Fruit fly (Drosophila melanogaster) whole organism, embryonic: ENCODE data around the gene CG14668.
A peak's percentile ranks its signal among the peaks of the same experiment; 100 is the strongest.

ENCODE experiments used
- ATbp ChIP-seq: fragments of 200-800 bp; sonication (Bioruptor generic); optimal IDR thresholded peaks from 2 replicates; lab custom pipeline; 2017; ENCODE audit warnings: missing biosample characterization, mild to moderate bottlenecking, missing genetic modification characterization, missing genetic modification reagents
- Aef1 ChIP-seq: fragments of 200-800 bp; sonication (Bioruptor generic); IDR thresholded peaks from 3 replicates; pipeline ENCODE4 v1.3.6; 2022; ENCODE audit warnings: missing biosample characterization, missing genetic modification characterization
- Awh ChIP-seq: fragments of 200-800 bp; sonication (Bioruptor generic); IDR thresholded peaks from 2 replicates; pipeline ENCODE4, ENCODE4 v1.3.6; 2022; ENCODE audit warnings: missing biosample characterization, missing genetic modification characterization
- CG11085 ChIP-seq: fragments of 200-800 bp; sonication (Bioruptor generic); IDR thresholded peaks from 2 replicates; pipeline ENCODE4 v1.3.6; 2022; ENCODE audit warnings: missing biosample characterization, missing genetic modification characterization
- CG11093 ChIP-seq: fragments of 200-800 bp; sonication (Bioruptor generic); IDR thresholded peaks from 3 replicates; pipeline ENCODE4 v1.3.6; 2022; ENCODE audit warnings: missing biosample characterization, missing genetic modification characterization
- CG11398 ChIP-seq: fragments of 200-800 bp; sonication (Bioruptor generic); optimal IDR thresholded peaks from 2 replicates; lab custom pipeline; 2016; ENCODE audit warnings: missing biosample characterization, missing genetic modification characterization
- CG12071 ChIP-seq: fragments of 200-800 bp; sonication (Bioruptor generic); optimal IDR thresholded peaks from 3 replicates; lab custom pipeline; 2018; ENCODE audit warnings: missing biosample characterization, mild to moderate bottlenecking, missing genetic modification characterization
- CG14441 ChIP-seq: fragments of 200-800 bp; sonication (Bioruptor generic); IDR thresholded peaks from 2 replicates; pipeline ENCODE4 v1.3.6; 2022; ENCODE audit warnings: missing biosample characterization, missing genetic modification characterization
- CG15073 ChIP-seq: fragments of 200-800 bp; sonication (Bioruptor generic); optimal IDR thresholded peaks from 2 replicates; lab custom pipeline; 2016; ENCODE audit warnings: missing biosample characterization, missing genetic modification characterization
- CG15269 ChIP-seq: fragments of 200-800 bp; sonication (Bioruptor generic); optimal IDR thresholded peaks from 2 replicates; lab custom pipeline; 2018; ENCODE audit warnings: missing biosample characterization, mild to moderate bottlenecking, missing genetic modification characterization, moderate library complexity
- CG1529 ChIP-seq: fragments of 200-800 bp; sonication (Bioruptor generic); optimal IDR thresholded peaks from 3 replicates; lab custom pipeline; 2018; ENCODE audit warnings: missing biosample characterization, missing genetic modification characterization
- CG1602 ChIP-seq: fragments of 200-800 bp; sonication (Bioruptor generic); optimal IDR thresholded peaks from 3 replicates; lab custom pipeline; 2016; ENCODE audit warnings: missing biosample characterization, missing genetic modification characterization
- CG16813 ChIP-seq: fragments of 200-800 bp; sonication (Bioruptor generic); IDR thresholded peaks from 3 replicates; pipeline ENCODE4 v1.3.6; 2022; ENCODE audit warnings: missing biosample characterization, missing genetic modification characterization; ENCODE audit not compliant: partially characterized antibody
- CG30403 ChIP-seq: fragments of 200-800 bp; sonication (Bioruptor generic); optimal IDR thresholded peaks from 3 replicates; lab custom pipeline; 2016; ENCODE audit warnings: missing biosample characterization, missing genetic modification characterization
- CG3163 ChIP-seq: fragments of 200-800 bp; sonication (Bioruptor generic); optimal IDR thresholded peaks from 3 replicates; lab custom pipeline; 2016; ENCODE audit warnings: missing biosample characterization, missing genetic modification characterization
- CG32767 ChIP-seq: fragments of 200-800 bp; sonication (Bioruptor generic); IDR thresholded peaks from 2 replicates; pipeline ENCODE4 v1.3.6; 2022; ENCODE audit warnings: missing biosample characterization, missing genetic modification characterization
- CG32772 ChIP-seq: fragments of 200-800 bp; sonication (Bioruptor generic); IDR thresholded peaks from 2 replicates; pipeline ENCODE4 v1.3.6; 2022; ENCODE audit warnings: missing biosample characterization, missing genetic modification characterization
- CG34224 ChIP-seq: fragments of 200-800 bp; sonication (Bioruptor generic); IDR thresholded peaks from 3 replicates; pipeline ENCODE4 v1.3.6; 2022; ENCODE audit warnings: missing biosample characterization, missing genetic modification characterization; ENCODE audit not compliant: partially characterized antibody
- CG3726 ChIP-seq: fragments of 200-800 bp; sonication (Bioruptor generic); IDR thresholded peaks from 3 replicates; pipeline ENCODE4, ENCODE4 v1.3.6; 2022; ENCODE audit warnings: missing biosample characterization, missing genetic modification characterization
- CG4328 ChIP-seq: fragments of 200-800 bp; sonication (Bioruptor generic); optimal IDR thresholded peaks from 3 replicates; lab custom pipeline; 2017; ENCODE audit warnings: missing biosample characterization, missing genetic modification reagents, missing genetic modification characterization
- CG6854 ChIP-seq: fragments of 200-800 bp; sonication (Bioruptor generic); optimal IDR thresholded peaks from 3 replicates; lab custom pipeline; 2017; ENCODE audit warnings: missing biosample characterization, mild to moderate bottlenecking, missing genetic modification characterization
- CG7745 ChIP-seq: fragments of 200-800 bp; sonication (Bioruptor generic); optimal IDR thresholded peaks from 2 replicates; lab custom pipeline; 2018; ENCODE audit warnings: missing biosample characterization, mild to moderate bottlenecking, missing genetic modification characterization, moderate library complexity
- Dref ChIP-seq: fragments of 200-800 bp; sonication (Bioruptor generic); IDR thresholded peaks from 2 replicates; pipeline ENCODE4 v1.3.6; 2022; ENCODE audit warnings: missing biosample characterization, missing genetic modification characterization
- Max ChIP-seq: fragments of 200-800 bp; sonication (Bioruptor generic); optimal IDR thresholded peaks from 2 replicates; lab custom pipeline; 2016; ENCODE audit warnings: missing biosample characterization, mild to moderate bottlenecking, missing genetic modification characterization
- Nf-YA ChIP-seq: fragments of 200-800 bp; sonication (Bioruptor generic); IDR thresholded peaks from 2 replicates; pipeline ENCODE4 v1.3.6; 2022; ENCODE audit warnings: missing biosample characterization, missing genetic modification characterization
- Opbp ChIP-seq: fragments of 200-800 bp; sonication (Bioruptor generic); IDR thresholded peaks from 3 replicates; pipeline ENCODE4 v1.3.6; 2022; ENCODE audit warnings: missing biosample characterization, missing genetic modification characterization; ENCODE audit not compliant: partially characterized antibody
- PHDP ChIP-seq: fragments of 200-800 bp; sonication (Bioruptor generic); optimal IDR thresholded peaks from 3 replicates; lab custom pipeline; 2018; ENCODE audit warnings: missing biosample characterization, mild to moderate bottlenecking, missing genetic modification characterization, moderate library complexity
- Ssrp ChIP-seq: fragments of 200-800 bp; sonication (Bioruptor generic); optimal IDR thresholded peaks from 2 replicates; lab custom pipeline; 2018; ENCODE audit warnings: missing biosample characterization, mild to moderate bottlenecking, missing genetic modification characterization, moderate library complexity
- ara ChIP-seq: fragments of 200-800 bp; sonication (Bioruptor generic); IDR thresholded peaks from 2 replicates; pipeline ENCODE4 v1.3.6; 2022; ENCODE audit warnings: missing biosample characterization, missing genetic modification characterization
- bowl ChIP-seq: fragments of 200-800 bp; sonication (Bioruptor generic); IDR thresholded peaks from 2 replicates; pipeline ENCODE4 v1.3.6; 2022; ENCODE audit warnings: missing biosample characterization, missing genetic modification characterization
- caup ChIP-seq: fragments of 200-800 bp; sonication (Bioruptor generic); optimal IDR thresholded peaks from 3 replicates; lab custom pipeline; 2017; ENCODE audit warnings: missing biosample characterization, mild to moderate bottlenecking, missing genetic modification characterization, moderate library complexity; ENCODE audit not compliant: severe bottlenecking
- chif ChIP-seq, 2 experiments: fragments of 200-800 bp; sonication (Bioruptor generic); optimal IDR thresholded peaks; 3 replicates each; lab custom pipeline; 2016; ENCODE audit warnings: missing biosample characterization in 2 of 2, missing genetic modification characterization in 2 of 2
- chinmo ChIP-seq: fragments of 200-800 bp; sonication (Bioruptor generic); IDR thresholded peaks from 4 replicates; pipeline ENCODE4 v1.3.6; 2022; ENCODE audit warnings: missing biosample characterization, missing genetic modification characterization; ENCODE audit not compliant: partially characterized antibody
- dysf ChIP-seq: fragments of 200-800 bp; sonication (Bioruptor generic); IDR thresholded peaks from 3 replicates; pipeline ENCODE4 v1.3.6; 2022; ENCODE audit warnings: missing biosample characterization, missing genetic modification characterization
- exex ChIP-seq: fragments of 200-800 bp; sonication (Bioruptor generic); optimal IDR thresholded peaks from 4 replicates; lab custom pipeline; 2018; ENCODE audit warnings: missing biosample characterization, mild to moderate bottlenecking, missing genetic modification characterization, moderate library complexity
- eyg ChIP-seq: fragments of 200-800 bp; sonication (Bioruptor generic); optimal IDR thresholded peaks from 3 replicates; lab custom pipeline; 2016; ENCODE audit warnings: missing biosample characterization, missing genetic modification characterization
- gcm2 ChIP-seq: fragments of 200-800 bp; sonication (Bioruptor generic); optimal IDR thresholded peaks from 2 replicates; lab custom pipeline; 2016; ENCODE audit warnings: missing biosample characterization, missing genetic modification characterization
- grn ChIP-seq: fragments of 200-800 bp; sonication (Bioruptor generic); optimal IDR thresholded peaks from 3 replicates; lab custom pipeline; 2017; ENCODE audit warnings: missing biosample characterization, missing genetic modification characterization
- knrl ChIP-seq: fragments of 200-800 bp; sonication (Bioruptor generic); IDR thresholded peaks from 3 replicates; pipeline ENCODE4 v1.3.6; 2022; ENCODE audit warnings: missing biosample characterization, missing genetic modification characterization; ENCODE audit not compliant: partially characterized antibody
- lbe ChIP-seq: fragments of 200-800 bp; sonication (Bioruptor generic); optimal IDR thresholded peaks from 2 replicates; lab custom pipeline; 2016; ENCODE audit warnings: missing biosample characterization, mild to moderate bottlenecking, missing genetic modification characterization
- odd ChIP-seq: fragments of 200-800 bp; sonication (Bioruptor generic); optimal IDR thresholded peaks from 2 replicates; lab custom pipeline; 2017; ENCODE audit warnings: missing biosample characterization, mild to moderate bottlenecking, missing genetic modification characterization
- pfk ChIP-seq: fragments of 200-800 bp; sonication (Bioruptor generic); optimal IDR thresholded peaks from 2 replicates; lab custom pipeline; 2018; ENCODE audit warnings: missing biosample characterization, mild to moderate bottlenecking, missing genetic modification characterization, moderate library complexity
- pho ChIP-seq: fragments of 200-800 bp; sonication (Bioruptor generic); optimal IDR thresholded peaks from 2 replicates; lab custom pipeline; 2016; ENCODE audit warnings: missing biosample characterization, missing genetic modification characterization
- pita ChIP-seq: fragments of 200-800 bp; sonication (Bioruptor generic); optimal IDR thresholded peaks from 2 replicates; lab custom pipeline; 2017; ENCODE audit warnings: missing biosample characterization, mild to moderate bottlenecking, missing genetic modification characterization
- pros ChIP-seq: fragments of 200-800 bp; sonication (Bioruptor generic); optimal IDR thresholded peaks from 3 replicates; lab custom pipeline; 2019; ENCODE audit warnings: missing biosample characterization, mild to moderate bottlenecking, missing genetic modification characterization, moderate library complexity
- sr ChIP-seq: fragments of 200-800 bp; sonication (Bioruptor generic); IDR thresholded peaks from 3 replicates; pipeline ENCODE4 v1.3.6; 2022; ENCODE audit warnings: missing biosample characterization, missing genetic modification characterization
- tio ChIP-seq: fragments of 200-800 bp; sonication (Bioruptor generic); optimal IDR thresholded peaks from 2 replicates; lab custom pipeline; 2017; ENCODE audit warnings: missing biosample characterization, missing genetic modification characterization, inconsistent platforms
- wdn ChIP-seq: fragments of 200-800 bp; sonication (Bioruptor generic); IDR thresholded peaks from 2 replicates; pipeline ENCODE4 v1.3.6; 2022; ENCODE audit warnings: missing biosample characterization, missing genetic modification characterization
- yki ChIP-seq: fragments of >200 bp; optimal IDR thresholded peaks from 3 replicates; lab custom pipeline; 2018
- zf30C ChIP-seq: fragments of 200-800 bp; sonication (Bioruptor generic); optimal IDR thresholded peaks from 3 replicates; lab custom pipeline; 2018; ENCODE audit warnings: missing biosample characterization, mild to moderate bottlenecking, missing genetic modification characterization

Gene CG14668

DNA sequence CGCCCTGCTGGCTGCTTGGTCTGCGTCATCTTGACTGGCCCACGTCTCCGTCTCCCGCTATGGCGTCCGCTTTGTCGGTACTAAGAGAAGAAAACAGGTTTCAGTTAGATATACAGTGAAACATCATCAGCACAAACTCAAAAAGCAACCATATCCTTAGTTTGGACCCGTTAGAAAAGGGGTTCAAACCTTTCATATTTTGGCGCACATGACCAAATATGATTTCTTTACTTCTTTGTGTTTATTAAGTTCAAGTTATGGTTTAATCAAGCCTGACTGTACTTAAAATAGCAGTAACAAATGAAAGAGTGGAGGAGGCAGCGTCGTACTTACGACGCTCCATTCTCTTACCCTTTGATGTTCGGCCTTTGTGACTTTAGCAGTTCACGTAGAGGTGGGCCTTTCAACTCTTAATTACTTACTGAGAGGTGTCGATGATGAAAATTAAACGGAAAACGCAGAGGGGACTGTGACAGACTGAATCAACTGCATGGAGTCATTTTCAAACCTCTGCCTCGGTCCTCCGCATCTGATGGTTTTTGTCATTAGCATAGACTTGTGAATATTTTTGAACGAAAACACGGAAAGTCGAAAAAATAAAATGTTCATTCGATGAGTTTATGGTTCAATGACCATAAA, 25.7 kb downstream of the CG14668 start (continued):
- no peak for TF ChIP-seq zf30C (GFP tag; lab: Kevin White, UChicago)
- TF ChIP-seq Nf-YA (GFP tag; lab: Robert Waterston, UW) = peak; percentile 77
- 0 out of 2 replicates have a peak, but pooled peaks have one; percentile 21 for TF ChIP-seq Dref
- peak; percentile 48 for TF ChIP-seq eyg (GFP tag; lab: Kevin White, UChicago)
- peak; percentile 79 for TF ChIP-seq CG32772 (GFP tag; lab: Robert Waterston, UW)
- peak; percentile 91 for TF ChIP-seq dysf
- TF ChIP-seq CG1602 = peak; percentile 54
- TF ChIP-seq CG12071 = peak; percentile 84
- TF ChIP-seq ara (GFP tag; lab: Robert Waterston, UW) = peak; percentile 75; the same call in 1 of the 2 replicates
- TF ChIP-seq chinmo (GFP tag; lab: Robert Waterston, UW) = 0 out of 4 replicates have a peak, but pooled peaks have one; percentile 67
- no peak for TF ChIP-seq grn (GFP tag; lab: Kevin White, UChicago)
- TF ChIP-seq knrl (GFP tag; lab: Robert Waterston, UW) = no peak
- peak; percentile 11 for TF ChIP-seq CG15073 (GFP tag; lab: Kevin White, UChicago)
- TF ChIP-seq PHDP (tag; lab: Kevin White, UChicago) = peak; percentile 79
- TF ChIP-seq CG11093 (GFP tag; lab: Robert Waterston, UW) = peak; percentile 82
- peak; percentile 78; the same call in 1 of the 2 replicates for TF ChIP-seq CG32767 (GFP tag; lab: Robert Waterston, UW)
- TF ChIP-seq CG30403 (GFP tag; lab: Kevin White, UChicago) = peak; percentile 81
- peak; percentile 67 for TF ChIP-seq tio (GFP tag; lab: Kevin White, UChicago)
- TF ChIP-seq CG1529 (GFP tag; lab: Kevin White, UChicago) = peak; percentile 56
- TF ChIP-seq CG3163 (GFP tag; lab: Kevin White, UChicago) = peak; percentile 73
- TF ChIP-seq pros (GFP tag; lab: Kevin White, UChicago) = no peak
- TF ChIP-seq exex = peak; percentile 20
- peak; percentile 68 for TF ChIP-seq CG11085 (GFP tag; lab: Robert Waterston, UW)
- no peak for TF ChIP-seq CG7745
- peak; percentile 54 for TF ChIP-seq CG11398
- no peak for TF ChIP-seq Opbp (GFP tag; lab: Robert Waterston, UW)
- peak; percentile 63; the same call in 1 of the 3 replicates for TF ChIP-seq sr (GFP tag; lab: Robert Waterston, UW)
- peak; percentile 66 to 84 for TF ChIP-seq chif (GFP tag; optimal IDR thresholded peaks at IDR 0.05; lab: Kevin White, UChicago)
- peak; percentile 71 for TF ChIP-seq ATbp (GFP tag; lab: Kevin White, UChicago)
- peak; percentile 67 for TF ChIP-seq odd
- TF ChIP-seq lbe (GFP tag; lab: Kevin White, UChicago) = peak; percentile 94
- no peak for TF ChIP-seq CG16813
- TF ChIP-seq CG3726 (GFP tag; lab: Robert Waterston, UW) = peak; percentile 79; the same call in 1 of the 3 replicates
- peak; percentile 79 for TF ChIP-seq gcm2 (GFP tag; lab: Kevin White, UChicago)
- no peak for TF ChIP-seq pfk (GFP tag; lab: Kevin White, UChicago)
- TF ChIP-seq Awh (GFP tag; lab: Robert Waterston, UW) = peak; percentile 70
- peak; percentile 86 for TF ChIP-seq CG14441
- peak; percentile 82 for TF ChIP-seq pho (GFP tag; lab: Kevin White, UChicago)
- peak; percentile 79 for TF ChIP-seq caup (GFP tag; lab: Kevin White, UChicago)
- peak; percentile 72 for TF ChIP-seq Ssrp
- peak; percentile 47; the same call in 1 of the 2 replicates for TF ChIP-seq bowl (GFP tag; lab: Robert Waterston, UW)
- peak; percentile 59 for TF ChIP-seq CG6854 (GFP tag; lab: Kevin White, UChicago)
- TF ChIP-seq Max = peak; percentile 61
- TF ChIP-seq CG4328 (GFP tag; lab: Kevin White, UChicago) = no peak
- TF ChIP-seq CG34224 (GFP tag; lab: Robert Waterston, UW) = no peak
- TF ChIP-seq pita (GFP tag; lab: Kevin White, UChicago) = no peak
- peak; percentile 72 for TF ChIP-seq wdn (GFP tag; lab: Robert Waterston, UW)
- TF ChIP-seq CG15269 (tag; lab: Kevin White, UChicago) = peak; percentile 82
- TF ChIP-seq Aef1 (GFP tag; lab: Robert Waterston, UW) = peak; percentile 75
- TF ChIP-seq yki (lab: Kevin White, UChicago) = no peak
